Fruit fly (Drosophila melanogaster): Measurements from ENCODE around the gene dsh.

- TF ChIP-seq CG8478 (optimal IDR thresholded peaks at IDR 0.05) = no peak
- peak in 1 of 2 experiments; percentile 26 for TF ChIP-seq CTCF (optimal IDR thresholded peaks at IDR 0.05)
Observed at dm6 chrX:11347809-11348208, 7.9 kb upstream of the dsh start, which contains the start of the genes GCS1 and CG11756.

Measured in S2 (cell line).